Worm (Caenorhabditis elegans): ENCODE results near the gene pxl-1.

DNA sequence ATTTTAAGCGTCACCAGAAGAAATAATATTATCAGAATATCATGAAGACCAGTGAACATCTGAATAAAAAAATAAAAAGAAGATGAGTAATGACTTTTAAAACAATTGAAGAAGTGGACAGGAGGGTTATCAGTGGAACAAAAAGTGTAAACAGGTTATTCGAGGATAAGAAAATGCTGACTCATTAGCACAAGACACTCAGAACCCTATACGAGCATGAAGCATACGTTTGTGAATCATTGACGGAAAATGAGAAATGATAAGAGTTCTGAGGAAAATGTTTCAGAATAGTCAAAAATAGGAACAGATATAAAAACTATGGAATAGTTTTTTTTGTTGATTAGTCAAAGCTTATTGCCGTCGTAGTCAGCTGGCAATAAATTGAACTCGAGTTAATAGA, 37.0 kb upstream of the pxl-1 start, which contains the start of gene zmp-1:
- no peak for TF ChIP-seq nhr-23 (tag; optimal IDR thresholded peaks at IDR 0.05)
- TF ChIP-seq alr-1 (tag; optimal IDR thresholded peaks at IDR 0.05), result no peak
- no peak for TF ChIP-seq ama-1 (optimal IDR thresholded peaks at IDR 0.05)
